Worm (Caenorhabditis elegans) whole organism, L3 larva: Measurements from ENCODE around the gene chil-5.
A peak's percentile ranks its signal among the peaks of the same experiment; 100 is the strongest.

Experiments
- R02D3.7 ChIP-seq: fragments of 150-350 bp; optimal IDR thresholded peaks from 2 replicates; lab custom pipeline; 2014; ENCODE audit warnings: missing biosample characterization, missing genetic modification characterization
- aly-2 ChIP-seq: fragments of 150-350 bp; optimal IDR thresholded peaks from 2 replicates; lab custom pipeline; 2014; ENCODE audit warnings: missing biosample characterization, missing genetic modification characterization
- ama-1 ChIP-seq: fragments of 150-350 bp; optimal IDR thresholded peaks from 2 replicates; lab custom pipeline; 2018
- ceh-28 ChIP-seq: fragments of 150-350 bp; optimal IDR thresholded peaks from 2 replicates; lab custom pipeline; 2014; ENCODE audit warnings: missing biosample characterization, missing genetic modification reagents, missing genetic modification characterization
- ceh-82 ChIP-seq: fragments of 150-350 bp; optimal IDR thresholded peaks from 2 replicates; lab custom pipeline; 2014; ENCODE audit warnings: missing biosample characterization, missing genetic modification characterization
- ceh-9 ChIP-seq: sonication (generic microtip); optimal IDR thresholded peaks from 2 replicates; lab custom pipeline; 2018; ENCODE audit warnings: missing biosample characterization, missing genetic modification characterization
- egl-27 ChIP-seq: sonication (generic microtip); optimal IDR thresholded peaks from 4 replicates; lab custom pipeline; 2017; ENCODE audit warnings: missing biosample characterization, missing genetic modification reagents, missing genetic modification characterization
- egl-5 ChIP-seq: fragments of 150-350 bp; optimal IDR thresholded peaks from 2 replicates; lab custom pipeline; 2017; ENCODE audit warnings: missing biosample characterization, missing genetic modification reagents, missing genetic modification characterization, inconsistent platforms
- elt-1 ChIP-seq: fragments of 150-350 bp; optimal IDR thresholded peaks from 2 replicates; lab custom pipeline; 2014; ENCODE audit warnings: missing biosample characterization, missing genetic modification characterization
- fkh-10 ChIP-seq: sonication (generic microtip); optimal IDR thresholded peaks from 2 replicates; lab custom pipeline; 2017; ENCODE audit warnings: missing biosample characterization, missing genetic modification reagents, missing genetic modification characterization
- fkh-2 ChIP-seq: fragments of 150-350 bp; optimal IDR thresholded peaks from 2 replicates; lab custom pipeline; 2014; ENCODE audit warnings: missing biosample characterization, missing genetic modification reagents, missing genetic modification characterization
- fos-1 ChIP-seq: fragments of 150-350 bp; optimal IDR thresholded peaks from 2 replicates; lab custom pipeline; 2014; ENCODE audit warnings: missing biosample characterization, missing genetic modification characterization
- hmg-11 ChIP-seq: sonication (generic microtip); optimal IDR thresholded peaks from 2 replicates; lab custom pipeline; 2016; ENCODE audit warnings: missing genetic modification characterization, missing compliant biosample characterization
- jun-1 ChIP-seq: fragments of 150-350 bp; optimal IDR thresholded peaks from 2 replicates; lab custom pipeline; 2014; ENCODE audit warnings: missing biosample characterization, missing genetic modification reagents, missing genetic modification characterization
- lin-15B ChIP-seq: fragments of 150-350 bp; optimal IDR thresholded peaks from 2 replicates; lab custom pipeline; 2014; ENCODE audit warnings: missing biosample characterization, missing genetic modification characterization
- lin-39 ChIP-seq: fragments of 150-350 bp; optimal IDR thresholded peaks from 2 replicates; lab custom pipeline; 2018; ENCODE audit warnings: missing biosample characterization, missing genetic modification reagents, missing genetic modification characterization
- lsy-12 ChIP-seq: sonication (generic microtip); optimal IDR thresholded peaks from 2 replicates; lab custom pipeline; 2016; ENCODE audit warnings: mild to moderate bottlenecking, missing genetic modification characterization, missing compliant biosample characterization
- mdl-1 ChIP-seq: fragments of 150-350 bp; optimal IDR thresholded peaks from 2 replicates; lab custom pipeline; 2014; ENCODE audit warnings: missing biosample characterization, missing genetic modification characterization
- mml-1 ChIP-seq: fragments of 150-350 bp; sonication (generic microtip); optimal IDR thresholded peaks from 3 replicates; lab custom pipeline; 2014; ENCODE audit warnings: missing biosample characterization, missing genetic modification characterization
- nfya-1 ChIP-seq: sonication (generic microtip); optimal IDR thresholded peaks from 2 replicates; lab custom pipeline; 2017; ENCODE audit warnings: missing genetic modification characterization, mild to moderate bottlenecking, missing compliant biosample characterization, antibody characterized with exemption, moderate library complexity; ENCODE audit not compliant: insufficient read depth
- nhr-11 ChIP-seq: fragments of 150-350 bp; optimal IDR thresholded peaks from 2 replicates; lab custom pipeline; 2014; ENCODE audit warnings: missing biosample characterization, missing genetic modification characterization
- nhr-12 ChIP-seq: fragments of 150-350 bp; optimal IDR thresholded peaks from 2 replicates; lab custom pipeline; 2014; ENCODE audit warnings: missing biosample characterization, missing genetic modification characterization
- nhr-23 ChIP-seq: fragments of 150-350 bp; optimal IDR thresholded peaks from 2 replicates; lab custom pipeline; 2014; ENCODE audit warnings: missing biosample characterization, missing genetic modification reagents, missing genetic modification characterization
- nhr-237 ChIP-seq: fragments of 150-350 bp; optimal IDR thresholded peaks from 2 replicates; lab custom pipeline; 2014; ENCODE audit warnings: missing biosample characterization, missing genetic modification characterization
- nhr-25 ChIP-seq: sonication (generic microtip); optimal IDR thresholded peaks from 2 replicates; lab custom pipeline; 2017; ENCODE audit warnings: missing biosample characterization, missing genetic modification characterization
- nhr-28 ChIP-seq: fragments of 150-350 bp; optimal IDR thresholded peaks from 2 replicates; lab custom pipeline; 2014; ENCODE audit warnings: missing biosample characterization, missing genetic modification characterization
- nhr-43 ChIP-seq: sonication (generic microtip); optimal IDR thresholded peaks from 2 replicates; lab custom pipeline; 2016; ENCODE audit warnings: mild to moderate bottlenecking, missing genetic modification characterization, missing compliant biosample characterization; ENCODE audit not compliant: poor library complexity, severe bottlenecking
- nhr-76 ChIP-seq: fragments of 150-350 bp; sonication (generic microtip); optimal IDR thresholded peaks from 5 replicates; lab custom pipeline; 2014; ENCODE audit warnings: missing biosample characterization, missing genetic modification characterization
- nhr-77 ChIP-seq: fragments of 150-350 bp; optimal IDR thresholded peaks from 2 replicates; lab custom pipeline; 2014; ENCODE audit warnings: missing biosample characterization, missing genetic modification characterization
- pha-4 ChIP-seq: fragments of 150-350 bp; optimal IDR thresholded peaks from 2 replicates; lab custom pipeline; 2014; ENCODE audit warnings: missing biosample characterization, missing genetic modification reagents, missing genetic modification characterization
- pqm-1 ChIP-seq: fragments of 150-350 bp; optimal IDR thresholded peaks from 2 replicates; lab custom pipeline; 2017; ENCODE audit warnings: missing biosample characterization, missing genetic modification characterization, inconsistent platforms
- sea-2 ChIP-seq: fragments of 150-350 bp; sonication (generic microtip); optimal IDR thresholded peaks from 4 replicates; lab custom pipeline; 2014; ENCODE audit warnings: missing biosample characterization, missing genetic modification reagents, missing genetic modification characterization
- skn-1 ChIP-seq: fragments of 150-350 bp; optimal IDR thresholded peaks from 2 replicates; lab custom pipeline; 2014; ENCODE audit warnings: missing biosample characterization, missing genetic modification characterization
- snpc-4 ChIP-seq: fragments of 150-350 bp; optimal IDR thresholded peaks from 2 replicates; lab custom pipeline; 2014; ENCODE audit warnings: missing biosample characterization, missing genetic modification characterization
- tbx-2 ChIP-seq: sonication (generic microtip); optimal IDR thresholded peaks from 2 replicates; lab custom pipeline; 2016; ENCODE audit warnings: mild to moderate bottlenecking, missing genetic modification characterization, missing compliant biosample characterization
- unc-39 ChIP-seq: sonication (generic microtip); optimal IDR thresholded peaks from 4 replicates; lab custom pipeline; 2017; ENCODE audit warnings: missing biosample characterization, missing genetic modification characterization
- unc-62 ChIP-seq: fragments of 150-350 bp; sonication (generic microtip); optimal IDR thresholded peaks from 4 replicates; lab custom pipeline; 2014; ENCODE audit warnings: missing biosample characterization, missing genetic modification reagents, missing genetic modification characterization
- zag-1 ChIP-seq: fragments of 150-350 bp; optimal IDR thresholded peaks from 2 replicates; lab custom pipeline; 2014; ENCODE audit warnings: missing biosample characterization, missing genetic modification characterization
- ztf-11 ChIP-seq: fragments of 150-350 bp; optimal IDR thresholded peaks from 2 replicates; lab custom pipeline; 2014; ENCODE audit warnings: missing biosample characterization, missing genetic modification characterization
- ztf-4 ChIP-seq: fragments of 150-350 bp; optimal IDR thresholded peaks from 2 replicates; lab custom pipeline; 2014; ENCODE audit warnings: missing biosample characterization, missing genetic modification characterization

chil-5 gene

ce11 chrII:9841985-9842505 lies 17.4 kb downstream of the chil-5 start, which contains the start of gene rnh-1.2:
Gene rnh-1.2, minus strand, starts transcription at chrII:9842035.
- TF ChIP-seq mml-1 (tag; lab: Kevin White, UChicago), result no peak
- TF ChIP-seq ama-1 (lab: Kevin White, UChicago), result no peak
- TF ChIP-seq nhr-28 (tag; lab: Kevin White, UChicago), result no peak
- no peak for TF ChIP-seq nhr-76 (tag; lab: Kevin White, UChicago)
- TF ChIP-seq lin-15B (tag; lab: Kevin White, UChicago), result no peak
- TF ChIP-seq jun-1 (tag; lab: Kevin White, UChicago), result no peak
- TF ChIP-seq nfya-1 (tag; lab: Kevin White, UChicago), result no peak
- TF ChIP-seq R02D3.7, result no peak
- TF ChIP-seq egl-27 (tag; lab: Kevin White, UChicago), result no peak
- TF ChIP-seq fkh-10, result no peak
- no peak for TF ChIP-seq unc-62 (GFP tag; lab: Kevin White, UChicago)
- no peak for TF ChIP-seq nhr-25 (tag; lab: Kevin White, UChicago)
- TF ChIP-seq fkh-2 (tag; lab: Kevin White, UChicago), result no peak
- TF ChIP-seq nhr-11, result no peak
- no peak for TF ChIP-seq ztf-11
- TF ChIP-seq pha-4, result no peak
- TF ChIP-seq zag-1, result no peak
- TF ChIP-seq nhr-77 (tag; lab: Kevin White, UChicago), result no peak
- TF ChIP-seq ztf-4 (tag; lab: Kevin White, UChicago), result no peak
- no peak for TF ChIP-seq nhr-12 (tag; lab: Kevin White, UChicago)

- no peak for TF ChIP-seq sea-2
- no peak for TF ChIP-seq elt-1 (tag; lab: Kevin White, UChicago)
- TF ChIP-seq snpc-4 (tag; lab: Kevin White, UChicago), result no peak
- TF ChIP-seq pha-4, result no peak
- no peak for TF ChIP-seq unc-62 (GFP tag; lab: Kevin White, UChicago)
- no peak for TF ChIP-seq aly-2 (tag; lab: Kevin White, UChicago)
- TF ChIP-seq hmg-11 (tag; lab: Kevin White, UChicago), result no peak
- no peak for TF ChIP-seq unc-39
- TF ChIP-seq ceh-82 (tag; lab: Kevin White, UChicago), result no peak
- TF ChIP-seq nhr-23 (tag; lab: Kevin White, UChicago), result no peak
- no peak for TF ChIP-seq lin-39 (tag; lab: Kevin White, UChicago)
- no peak for TF ChIP-seq nhr-77 (tag; lab: Kevin White, UChicago)
- no peak for TF ChIP-seq ceh-28 (tag; lab: Kevin White, UChicago)
- no peak for TF ChIP-seq ama-1 (lab: Kevin White, UChicago)
- TF ChIP-seq skn-1 (tag; lab: Kevin White, UChicago), result no peak
- no peak for TF ChIP-seq lsy-12
- no peak for TF ChIP-seq R02D3.7
- TF ChIP-seq, all 47 proteins: peak for 0
Measured at ce11 chrII:9840313-9840712, 19.2 kb downstream of the chil-5 start, which contains the start of gene ZK938.11. Gene ZK938.11, minus strand, starts transcription at chrII:9840413.

DNA sequence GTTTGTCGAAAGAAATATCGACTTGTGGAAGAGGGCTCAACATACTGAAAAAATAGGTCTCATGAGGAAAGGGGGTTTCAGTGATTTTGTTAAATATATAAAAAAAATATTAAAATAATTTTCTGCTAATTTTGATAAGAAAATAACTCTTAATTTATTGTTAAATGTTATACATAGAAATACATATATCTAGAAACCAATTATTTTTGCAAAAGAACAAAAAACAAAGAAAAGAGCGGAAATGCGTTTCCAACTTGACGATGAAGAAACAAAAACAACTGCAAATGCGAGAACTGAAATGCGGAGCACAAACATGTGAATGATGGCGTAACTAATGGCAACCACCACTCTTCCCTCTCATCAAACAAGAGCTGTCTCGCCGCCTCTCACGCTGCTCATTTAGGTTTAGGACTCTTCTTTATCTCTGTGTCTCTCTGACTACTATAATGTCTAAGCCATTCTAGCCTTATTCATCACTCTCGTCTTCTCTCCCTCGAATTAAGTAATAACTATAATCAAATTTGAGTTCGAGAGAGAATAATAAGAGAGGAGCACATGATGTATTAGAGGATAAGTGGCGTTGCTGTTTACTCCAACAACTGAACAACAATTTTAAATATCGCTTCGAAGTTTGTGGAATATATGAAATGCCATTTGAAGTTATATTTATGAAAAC lies 21.1 kb downstream of the chil-5 start, which contains the start of gene arrd-4:
Gene arrd-4 (minus strand): TSS at position 51 of the 676 bp plus-strand sequence.
- peak; percentile 86 for TF ChIP-seq nhr-11
- TF ChIP-seq fos-1 (tag; lab: Kevin White, UChicago), result no peak

DNA sequence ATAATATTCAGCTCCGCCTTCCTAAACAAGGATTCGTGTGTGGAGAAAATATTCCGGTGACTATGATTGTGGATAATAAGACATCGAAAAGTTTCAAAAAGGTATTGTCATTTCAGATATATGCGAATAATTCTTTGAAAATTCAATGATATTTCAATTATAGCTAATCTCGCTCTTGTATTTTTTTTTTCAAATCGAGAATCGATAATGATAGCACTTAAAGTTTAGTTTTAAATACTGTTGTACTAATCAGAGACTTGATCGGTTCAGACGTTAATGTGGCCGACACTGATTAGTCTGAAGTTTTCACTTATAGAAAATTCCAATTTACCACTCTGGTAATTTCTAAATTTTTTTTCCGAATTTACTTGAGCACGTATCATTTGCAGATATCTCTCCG lies 23.5 kb downstream of the chil-5 start:
- TF ChIP-seq pqm-1 (tag; lab: Kevin White, UChicago) (no peak), egl-5 (no peak), lsy-12 (no peak), nhr-25 (tag; lab: Kevin White, UChicago) (no peak), fkh-2 (tag; lab: Kevin White, UChicago) (no peak), nhr-76 (tag; lab: Kevin White, UChicago) (no peak), mdl-1 (tag; lab: Kevin White, UChicago) (no peak), nhr-23 (tag; lab: Kevin White, UChicago) (no peak), nhr-237 (tag; lab: Kevin White, UChicago) (no peak), ceh-28 (tag; lab: Kevin White, UChicago) (no peak), tbx-2 (tag; lab: Kevin White, UChicago) (no peak), ceh-9 (tag; lab: Kevin White, UChicago) (no peak), sea-2 (no peak), zag-1 (no peak), egl-27 (tag; lab: Kevin White, UChicago) (no peak), fkh-10 (no peak), nhr-43 (no peak)
